Fruit fly (Drosophila melanogaster) whole organism, embryonic: ENCODE measurements around the gene Atat.
A peak's percentile ranks its signal among the peaks of the same experiment; 100 is the strongest.

Source experiments
- B-H1 ChIP-seq: fragments of 200-800 bp; sonication (Bioruptor generic); IDR thresholded peaks from 3 replicates; pipeline ENCODE4 v1.3.6; 2022; ENCODE audit warnings: missing biosample characterization, missing genetic modification characterization
- Blimp-1 ChIP-seq: fragments of 200-800 bp; sonication (Bioruptor generic); optimal IDR thresholded peaks from 3 replicates; lab custom pipeline; 2018; ENCODE audit warnings: missing biosample characterization, missing genetic modification characterization, mild to moderate bottlenecking, moderate library complexity, missing genetic modification reagents
- C15 ChIP-seq: fragments of 200-800 bp; sonication (Bioruptor generic); IDR thresholded peaks from 3 replicates; pipeline ENCODE4 v1.3.6; 2022; ENCODE audit warnings: missing biosample characterization, missing genetic modification characterization
- CG10959 ChIP-seq: fragments of 200-800 bp; sonication (Bioruptor generic); IDR thresholded peaks from 2 replicates; pipeline ENCODE4 v1.3.6; 2022; ENCODE audit warnings: missing biosample characterization, missing genetic modification characterization
- CG11247 ChIP-seq: fragments of 200-800 bp; sonication (Bioruptor generic); IDR thresholded peaks from 2 replicates; pipeline ENCODE4 v1.3.6; 2022; ENCODE audit warnings: missing biosample characterization, missing genetic modification characterization
- CG11695 ChIP-seq: fragments of 200-800 bp; sonication (Bioruptor generic); IDR thresholded peaks from 3 replicates; pipeline ENCODE4 v1.3.6; 2022; ENCODE audit warnings: missing biosample characterization, missing genetic modification characterization
- CG12769 ChIP-seq: fragments of 200-800 bp; sonication (Bioruptor generic); optimal IDR thresholded peaks from 2 replicates; lab custom pipeline; 2019; ENCODE audit warnings: missing biosample characterization, mild to moderate bottlenecking, missing genetic modification characterization, moderate library complexity
- CG14441 ChIP-seq: fragments of 200-800 bp; sonication (Bioruptor generic); IDR thresholded peaks from 2 replicates; pipeline ENCODE4 v1.3.6; 2022; ENCODE audit warnings: missing biosample characterization, missing genetic modification characterization
- CG1602 ChIP-seq: fragments of 200-800 bp; sonication (Bioruptor generic); optimal IDR thresholded peaks from 3 replicates; lab custom pipeline; 2016; ENCODE audit warnings: missing biosample characterization, missing genetic modification characterization
- CG2116 ChIP-seq: fragments of 200-800 bp; sonication (Bioruptor generic); optimal IDR thresholded peaks from 3 replicates; lab custom pipeline; 2018; ENCODE audit warnings: missing biosample characterization, mild to moderate bottlenecking, missing genetic modification characterization
- CG30020 ChIP-seq: fragments of 200-800 bp; optimal IDR thresholded peaks from 2 replicates; lab custom pipeline; 2019; ENCODE audit warnings: missing biosample characterization, mild to moderate bottlenecking, missing genetic modification characterization, moderate library complexity
- CG30431 ChIP-seq: fragments of 200-800 bp; sonication (Bioruptor generic); optimal IDR thresholded peaks from 2 replicates; lab custom pipeline; 2017; ENCODE audit warnings: missing biosample characterization, missing genetic modification characterization
- CG32767 ChIP-seq: fragments of 200-800 bp; sonication (Bioruptor generic); IDR thresholded peaks from 2 replicates; pipeline ENCODE4 v1.3.6; 2022; ENCODE audit warnings: missing biosample characterization, missing genetic modification characterization
- CG33557 ChIP-seq: fragments of 200-800 bp; sonication (Bioruptor generic); optimal IDR thresholded peaks from 2 replicates; lab custom pipeline; 2019; ENCODE audit warnings: missing biosample characterization, mild to moderate bottlenecking, missing genetic modification characterization, moderate library complexity
- CG4424 ChIP-seq: fragments of 200-800 bp; sonication (Bioruptor generic); optimal IDR thresholded peaks from 3 replicates; lab custom pipeline; 2016; ENCODE audit warnings: missing biosample characterization, missing genetic modification characterization
- CG4854 ChIP-seq: fragments of 200-800 bp; sonication (Bioruptor generic); optimal IDR thresholded peaks from 2 replicates; lab custom pipeline; 2016; ENCODE audit warnings: missing biosample characterization, missing genetic modification characterization, inconsistent platforms
- CG7745 ChIP-seq: fragments of 200-800 bp; sonication (Bioruptor generic); optimal IDR thresholded peaks from 2 replicates; lab custom pipeline; 2018; ENCODE audit warnings: missing biosample characterization, mild to moderate bottlenecking, missing genetic modification characterization, moderate library complexity
- CG7786 ChIP-seq: fragments of 200-800 bp; sonication (Bioruptor generic); optimal IDR thresholded peaks from 2 replicates; lab custom pipeline; 2016; ENCODE audit warnings: missing biosample characterization, missing genetic modification characterization
- CG9437 ChIP-seq: fragments of 200-800 bp; sonication (Bioruptor generic); optimal IDR thresholded peaks from 2 replicates; lab custom pipeline; 2018; ENCODE audit warnings: missing biosample characterization, mild to moderate bottlenecking, missing genetic modification characterization
- CG9727 ChIP-seq: fragments of 200-800 bp; sonication (Bioruptor generic); optimal IDR thresholded peaks from 3 replicates; lab custom pipeline; 2017; ENCODE audit warnings: missing biosample characterization, mild to moderate bottlenecking, missing genetic modification characterization
- CoRest ChIP-seq: fragments of 200-800 bp; sonication (Bioruptor generic); optimal IDR thresholded peaks from 3 replicates; lab custom pipeline; 2018; ENCODE audit warnings: missing biosample characterization, mild to moderate bottlenecking, missing genetic modification characterization, moderate library complexity
- Drgx ChIP-seq: fragments of 200-800 bp; sonication (Bioruptor generic); IDR thresholded peaks from 2 replicates; pipeline ENCODE4 v1.3.6; 2022; ENCODE audit warnings: missing biosample characterization, missing genetic modification characterization
- Fer2 ChIP-seq: fragments of 200-800 bp; sonication (Bioruptor generic); optimal IDR thresholded peaks from 2 replicates; lab custom pipeline; 2018; ENCODE audit warnings: missing biosample characterization, mild to moderate bottlenecking, missing genetic modification characterization, moderate library complexity
- HLH4C ChIP-seq: fragments of 200-800 bp; sonication (Bioruptor generic); IDR thresholded peaks from 3 replicates; pipeline ENCODE4 v1.3.6; 2022; ENCODE audit warnings: missing biosample characterization, missing genetic modification characterization; ENCODE audit not compliant: partially characterized antibody
- Hr39 ChIP-seq: fragments of >200 bp; optimal IDR thresholded peaks from 2 replicates; lab custom pipeline; 2017
- Meics ChIP-seq: fragments of 200-800 bp; sonication (Bioruptor generic); optimal IDR thresholded peaks from 2 replicates; lab custom pipeline; 2017; ENCODE audit warnings: missing biosample characterization, mild to moderate bottlenecking, missing genetic modification characterization
- Ravus ChIP-seq: fragments of 200-800 bp; sonication (Bioruptor generic); IDR thresholded peaks from 2 replicates; pipeline ENCODE4 v1.3.6; 2022; ENCODE audit warnings: missing biosample characterization, missing genetic modification characterization
- Ssrp ChIP-seq: fragments of 200-800 bp; sonication (Bioruptor generic); optimal IDR thresholded peaks from 2 replicates; lab custom pipeline; 2018; ENCODE audit warnings: missing biosample characterization, mild to moderate bottlenecking, missing genetic modification characterization, moderate library complexity
- az2 ChIP-seq: fragments of 200-800 bp; sonication (Bioruptor generic); optimal IDR thresholded peaks from 3 replicates; lab custom pipeline; 2016; ENCODE audit warnings: missing biosample characterization, missing genetic modification characterization
- btn ChIP-seq: fragments of 200-800 bp; sonication (Bioruptor generic); optimal IDR thresholded peaks from 2 replicates; lab custom pipeline; 2016; ENCODE audit warnings: missing biosample characterization, missing genetic modification characterization
- chn ChIP-seq: fragments of 200-800 bp; sonication (Bioruptor generic); optimal IDR thresholded peaks from 2 replicates; lab custom pipeline; 2016; ENCODE audit warnings: missing biosample characterization, missing genetic modification characterization
- ci ChIP-seq: fragments of 200-800 bp; sonication (Bioruptor generic); IDR thresholded peaks from 3 replicates; pipeline ENCODE4 v1.3.6; 2022; ENCODE audit warnings: missing biosample characterization, missing genetic modification characterization
- dysf ChIP-seq: fragments of 200-800 bp; sonication (Bioruptor generic); IDR thresholded peaks from 3 replicates; pipeline ENCODE4 v1.3.6; 2022; ENCODE audit warnings: missing biosample characterization, missing genetic modification characterization
- exex ChIP-seq: fragments of 200-800 bp; sonication (Bioruptor generic); optimal IDR thresholded peaks from 4 replicates; lab custom pipeline; 2018; ENCODE audit warnings: missing biosample characterization, mild to moderate bottlenecking, missing genetic modification characterization, moderate library complexity
- her ChIP-seq: fragments of 200-800 bp; sonication (Bioruptor generic); optimal IDR thresholded peaks from 2 replicates; lab custom pipeline; 2016; ENCODE audit warnings: missing biosample characterization, missing genetic modification characterization
- hth ChIP-seq: fragments of >200 bp; optimal IDR thresholded peaks from 2 replicates; lab custom pipeline; 2017; ENCODE audit warnings: inconsistent platforms
- kni ChIP-seq: fragments of 200-800 bp; sonication (Bioruptor generic); optimal IDR thresholded peaks from 3 replicates; lab custom pipeline; 2017; ENCODE audit warnings: mild to moderate bottlenecking, missing biosample characterization, missing genetic modification reagents, missing genetic modification characterization
- luna ChIP-seq: fragments of 200-800 bp; sonication (Bioruptor generic); optimal IDR thresholded peaks from 2 replicates; lab custom pipeline; 2016; ENCODE audit warnings: missing biosample characterization, missing genetic modification characterization
- mld ChIP-seq: fragments of 200-800 bp; sonication (Bioruptor generic); IDR thresholded peaks from 3 replicates; pipeline ENCODE4 v1.3.6; 2022; ENCODE audit warnings: missing biosample characterization, missing genetic modification characterization; ENCODE audit not compliant: partially characterized antibody
- onecut ChIP-seq: fragments of 200-800 bp; sonication (Bioruptor generic); IDR thresholded peaks from 2 replicates; pipeline ENCODE4 v1.3.6; 2022; ENCODE audit warnings: missing biosample characterization, missing genetic modification characterization
- pb ChIP-seq: fragments of 200-800 bp; sonication (Bioruptor generic); optimal IDR thresholded peaks from 3 replicates; lab custom pipeline; 2016; ENCODE audit warnings: missing biosample characterization, missing genetic modification characterization
- pzg ChIP-seq: fragments of 200-800 bp; sonication (Bioruptor generic); optimal IDR thresholded peaks from 3 replicates; lab custom pipeline; 2018; ENCODE audit warnings: missing biosample characterization, mild to moderate bottlenecking, missing genetic modification characterization, moderate library complexity
- sna ChIP-seq: fragments of 200-800 bp; sonication (Bioruptor generic); IDR thresholded peaks from 2 replicates; pipeline ENCODE4 v1.3.6; 2022; ENCODE audit warnings: missing biosample characterization, missing genetic modification characterization; ENCODE audit not compliant: partially characterized antibody
- so ChIP-seq: fragments of 200-800 bp; sonication (Bioruptor generic); IDR thresholded peaks from 3 replicates; pipeline ENCODE4 v1.3.6; 2022; ENCODE audit warnings: missing biosample characterization, missing genetic modification characterization
- trem ChIP-seq: fragments of 200-800 bp; optimal IDR thresholded peaks from 3 replicates; lab custom pipeline; 2019; ENCODE audit warnings: missing biosample characterization, mild to moderate bottlenecking, missing genetic modification characterization, moderate library complexity
- trh ChIP-seq: fragments of 200-800 bp; sonication (Bioruptor generic); optimal IDR thresholded peaks from 2 replicates; lab custom pipeline; 2016; ENCODE audit warnings: missing biosample characterization, missing genetic modification characterization
- twi ChIP-seq: fragments of 200-800 bp; optimal IDR thresholded peaks from 2 replicates; lab custom pipeline; 2019; ENCODE audit warnings: missing biosample characterization, mild to moderate bottlenecking, missing genetic modification characterization, moderate library complexity
- tx ChIP-seq: fragments of 200-800 bp; sonication (Bioruptor generic); optimal IDR thresholded peaks from 2 replicates; lab custom pipeline; 2016; ENCODE audit warnings: missing biosample characterization, missing genetic modification characterization
- usp ChIP-seq: fragments of >200 bp; optimal IDR thresholded peaks from 2 replicates; lab custom pipeline; 2017; ENCODE audit warnings: missing biosample characterization, missing genetic modification characterization
- zfh1 ChIP-seq: fragments of 200-800 bp; sonication (Bioruptor generic); IDR thresholded peaks from 3 replicates; pipeline ENCODE4 v1.3.6; 2022; ENCODE audit warnings: missing biosample characterization, missing genetic modification characterization
- zfh2 ChIP-seq: fragments of 200-800 bp; sonication (Bioruptor generic); optimal IDR thresholded peaks from 2 replicates; lab custom pipeline; 2016; ENCODE audit warnings: missing biosample characterization, missing genetic modification characterization

Atat gene

dm6 chr3L:9426656-9427294, at the start of gene Atat, which contains the start of gene Shc (continued):
- TF ChIP-seq trem (tag; lab: Kevin White, UChicago) (peak; percentile 95), CG9727 (GFP tag; lab: Kevin White, UChicago) (peak; percentile 99), CG30431 (GFP tag; lab: Kevin White, UChicago) (peak; percentile 100), B-H1 (peak; percentile 99), ci (GFP tag; lab: Robert Waterston, UW) (peak; percentile 99), C15 (peak; percentile 99), pb (GFP tag; lab: Kevin White, UChicago) (peak; percentile 99), luna (peak; percentile 99), zfh2 (GFP tag; lab: Kevin White, UChicago) (peak; percentile 100), pzg (peak; percentile 97), CG7745 (tag; lab: Kevin White, UChicago) (peak; percentile 47), CG1602 (GFP tag; lab: Kevin White, UChicago) (peak; percentile 100), CG12769 (tag; lab: Kevin White, UChicago) (peak; percentile 100), CG7786 (GFP tag; lab: Kevin White, UChicago) (peak; percentile 100), Blimp-1 (GFP tag; lab: Kevin White, UChicago) (peak; percentile 96), chn (GFP tag; lab: Kevin White, UChicago) (peak; percentile 100), so (GFP tag; lab: Robert Waterston, UW) (peak; percentile 98), zfh1 (GFP tag; lab: Robert Waterston, UW) (peak; percentile 100), CG11247 (peak; percentile 100), hth (lab: Kevin White, UChicago) (no peak), CG30020 (peak; percentile 90), usp (GFP tag; lab: Kevin White, UChicago) (no peak), kni (peak; percentile 85), CG11695 (GFP tag; lab: Robert Waterston, UW) (peak; percentile 97), onecut (peak; percentile 94), sna (GFP tag; lab: Robert Waterston, UW) (peak; percentile 92), twi (tag; lab: Kevin White, UChicago) (peak; percentile 96), CG4854 (GFP tag; lab: Kevin White, UChicago) (peak; percentile 98), HLH4C (peak; percentile 87), CG2116 (GFP tag; lab: Kevin White, UChicago) (peak; percentile 93), CG32767 (GFP tag; lab: Robert Waterston, UW) (peak; percentile 98), Drgx (GFP tag; lab: Robert Waterston, UW) (peak; percentile 97), az2 (peak; percentile 99), mld (0 out of 3 replicates have a peak, but pooled peaks have one; percentile 33), CG33557 (peak; percentile 93), trh (GFP tag; lab: Kevin White, UChicago) (peak; percentile 99), tx (GFP tag; lab: Kevin White, UChicago) (peak; percentile 100), CoRest (tag; lab: Kevin White, UChicago) (peak; percentile 99), CG9437 (peak; percentile 77), CG4424 (GFP tag; lab: Kevin White, UChicago) (peak; percentile 99), exex (tag; lab: Kevin White, UChicago) (peak; percentile 91), dysf (GFP tag; lab: Robert Waterston, UW) (peak; percentile 100), Hr39 (no peak), Ravus (GFP tag; lab: Robert Waterston, UW) (peak; percentile 99), CG14441 (GFP tag; lab: Robert Waterston, UW) (peak; percentile 100), btn (peak; percentile 98), Fer2 (tag; lab: Kevin White, UChicago) (peak; percentile 99), CG10959 (GFP tag; lab: Robert Waterston, UW) (peak; percentile 99), Ssrp (peak; percentile 99), her (GFP tag; lab: Kevin White, UChicago) (peak; percentile 97), Meics (GFP tag; lab: Kevin White, UChicago) (peak; percentile 99)
